Worm (Caenorhabditis elegans) whole organism, L4/young adult: ENCODE data around the gene acc-2.

Experiments used
- dao-5 ChIP-seq: sonication (generic microtip); optimal IDR thresholded peaks from 2 replicates; lab custom pipeline; 2016; ENCODE audit warnings: missing genotype, missing genetic modification characterization, moderate library complexity, missing compliant biosample characterization
- him-1 ChIP-seq: sonication (generic microtip); optimal IDR thresholded peaks from 2 replicates; lab custom pipeline; 2016; ENCODE audit warnings: missing genotype, missing genetic modification reagents, missing genetic modification characterization, missing compliant biosample characterization

- TF ChIP-seq him-1 (tag; lab: Kevin White, UChicago) (no peak), dao-5 (tag; lab: Kevin White, UChicago) (no peak)
These were observed 34.5 kb downstream of the acc-2 start for ce11 chrIV:9051036-9051435.
